Worm (Caenorhabditis elegans) whole organism, L1 larva: ENCODE measurements around the gene spe-27.

Experiments used
- C16A3.4 ChIP-seq: fragments of 150-350 bp; optimal IDR thresholded peaks from 2 replicates; lab custom pipeline; 2014; ENCODE audit warnings: missing biosample characterization, missing genetic modification characterization
- aly-2 ChIP-seq: fragments of 150-350 bp; optimal IDR thresholded peaks from 2 replicates; lab custom pipeline; 2014; ENCODE audit warnings: missing biosample characterization, missing genetic modification characterization
- hpl-2 ChIP-seq: fragments of 150-350 bp; optimal IDR thresholded peaks from 2 replicates; lab custom pipeline; 2014; ENCODE audit warnings: missing biosample characterization, missing genetic modification reagents, missing genetic modification characterization
- nhr-77 ChIP-seq: fragments of 150-350 bp; optimal IDR thresholded peaks from 2 replicates; lab custom pipeline; 2014; ENCODE audit warnings: missing biosample characterization, missing genetic modification characterization
- ztf-4 ChIP-seq: fragments of 150-350 bp; optimal IDR thresholded peaks from 2 replicates; lab custom pipeline; 2014; ENCODE audit warnings: missing biosample characterization, missing genetic modification characterization

ce11 chrIV:5879853-5880252 is 14.1 kb upstream of the spe-27 start, which contains the start of gene srv-22:
- TF ChIP-seq ztf-4 (no peak), aly-2 (tag; lab: Kevin White, UChicago) (no peak), nhr-77 (tag; lab: Kevin White, UChicago) (no peak), hpl-2 (GFP tag; lab: Kevin White, UChicago) (no peak), C16A3.4 (no peak)
